Fruit fly (Drosophila melanogaster): Measurements from ENCODE around the gene REPTOR-BP.

Gene REPTOR-BP

dm6 chr2L:10305538-10306147, 41.7 kb downstream of the REPTOR-BP start:
- TF ChIP-seq CG7368 (GFP tag; optimal IDR thresholded peaks at IDR 0.05) (no peak), Eip78C (GFP tag) (peak; percentile 39)

DNA sequence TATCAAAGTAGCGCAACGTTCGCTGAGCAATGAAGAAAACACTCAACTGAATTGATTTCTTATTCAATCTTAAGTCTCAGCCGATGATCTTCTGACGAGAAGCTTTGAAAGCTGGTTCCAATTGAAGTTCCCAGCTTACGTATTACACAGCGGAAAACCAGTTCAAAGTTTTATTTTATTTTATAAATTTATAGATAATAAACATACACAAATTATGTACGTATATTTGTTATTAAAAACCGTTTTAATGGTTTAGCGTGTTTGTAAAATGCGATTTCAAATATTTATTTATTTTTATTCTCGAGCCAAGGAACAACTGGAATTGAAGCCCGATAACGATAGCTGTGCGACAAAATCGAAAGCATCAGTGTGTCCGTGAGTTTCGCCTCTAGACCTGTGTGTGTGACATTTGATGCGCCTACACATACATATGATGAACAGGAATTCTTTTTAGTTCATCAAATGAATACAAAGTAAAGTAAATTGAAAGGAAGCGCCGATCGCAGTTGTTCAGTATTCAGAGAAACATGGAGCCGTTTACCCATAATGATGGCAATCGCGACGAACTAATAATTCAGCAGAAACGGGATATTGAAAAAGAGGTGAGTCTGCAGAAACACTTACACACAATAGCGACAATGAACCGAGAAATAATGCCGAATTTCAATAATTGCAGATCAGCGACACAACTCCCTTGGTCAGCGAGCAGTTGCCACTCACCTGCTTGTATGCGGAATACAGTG, 42.8 kb downstream of the REPTOR-BP start, which contains the start of the genes CG5390 and CG4968:
TSS of gene CG5390 (minus strand) at position 77 of the 743 bp plus-strand sequence.
TSS of gene CG4968 (plus strand) at position 405 of the 743 bp plus-strand sequence.
- peak; percentile 65 for TF ChIP-seq CG6808 (GFP tag; optimal IDR thresholded peaks at IDR 0.05)
- TF ChIP-seq CG6792 (GFP tag; optimal IDR thresholded peaks at IDR 0.05): peak; percentile 74
- no peak; the same call in 1 of the 2 replicates for TF ChIP-seq CG11294 (GFP tag; IDR thresholded peaks at IDR 0.05)
- TF ChIP-seq eg (GFP tag; IDR thresholded peaks at IDR 0.05): no peak; the same call in 2 of the 3 replicates
- TF ChIP-seq CG8632 (GFP tag; optimal IDR thresholded peaks at IDR 0.05): no peak
- peak; percentile 77 for TF ChIP-seq esn (GFP tag; optimal IDR thresholded peaks at IDR 0.05)
- TF ChIP-seq spab (GFP tag; optimal IDR thresholded peaks at IDR 0.05): no peak
- peak; percentile 51 for TF ChIP-seq CG31627 (GFP tag; optimal IDR thresholded peaks at IDR 0.05)
- TF ChIP-seq Smox (GFP tag; optimal IDR thresholded peaks at IDR 0.05): no peak
- TF ChIP-seq topi (GFP tag; optimal IDR thresholded peaks at IDR 0.05): peak; percentile 66
- TF ChIP-seq cyc (GFP tag; optimal IDR thresholded peaks at IDR 0.05): peak; percentile 55
- peak; percentile 70 for TF ChIP-seq CG34406 (GFP tag; optimal IDR thresholded peaks at IDR 0.05)
- TF ChIP-seq Sox102F (GFP tag; optimal IDR thresholded peaks at IDR 0.05): peak; percentile 75
- peak; percentile 7 to 53 for TF ChIP-seq salr (GFP tag; optimal IDR thresholded peaks at IDR 0.05)
- peak; percentile 78 for TF ChIP-seq achi (GFP tag; optimal IDR thresholded peaks at IDR 0.05)
- TF ChIP-seq Gug (GFP tag; IDR thresholded peaks at IDR 0.05): peak; percentile 63
- peak; percentile 90 for TF ChIP-seq Eip78C (GFP tag)
- no peak for TF ChIP-seq CG16779 (tag; optimal IDR thresholded peaks at IDR 0.05)
- TF ChIP-seq fd85E (GFP tag; optimal IDR thresholded peaks at IDR 0.05): no peak
- peak; percentile 56 for TF ChIP-seq Blimp-1 (GFP tag; optimal IDR thresholded peaks at IDR 0.05)
- TF ChIP-seq Eip93F (GFP tag; optimal IDR thresholded peaks at IDR 0.05): peak; percentile 89
- TF ChIP-seq Eip75B (GFP tag; optimal IDR thresholded peaks at IDR 0.05): peak; percentile 58
- no peak for TF ChIP-seq CG7368 (GFP tag; optimal IDR thresholded peaks at IDR 0.05)
- TF ChIP-seq CG3919 (GFP tag; optimal IDR thresholded peaks at IDR 0.05): no peak
- TF ChIP-seq CG8319 (GFP tag; optimal IDR thresholded peaks at IDR 0.05): no peak
- TF ChIP-seq OdsH (GFP tag; optimal IDR thresholded peaks at IDR 0.05): peak; percentile 77
- peak; percentile 79; the same call in 2 of the 3 replicates for TF ChIP-seq CG6163 (GFP tag; IDR thresholded peaks at IDR 0.05)
- TF ChIP-seq Ets21C (GFP tag; optimal IDR thresholded peaks at IDR 0.05): peak; percentile 22
- peak; percentile 36 for TF ChIP-seq CG11762 (GFP tag; optimal IDR thresholded peaks at IDR 0.05; ENCODE audit: insufficient read depth)
- no peak for TF ChIP-seq svp (GFP tag)
- TF ChIP-seq CG10669 (GFP tag; optimal IDR thresholded peaks at IDR 0.05): no peak
- no peak for TF ChIP-seq fd59A (GFP tag; optimal IDR thresholded peaks at IDR 0.05)
- TF ChIP-seq pdm3 (GFP tag; optimal IDR thresholded peaks at IDR 0.05): no peak
- TF ChIP-seq acj6 (GFP tag; optimal IDR thresholded peaks at IDR 0.05): peak; percentile 74
- TF ChIP-seq dac (GFP tag; optimal IDR thresholded peaks at IDR 0.05): peak; percentile 59
- no peak for TF ChIP-seq net (GFP tag; optimal IDR thresholded peaks at IDR 0.05)
- TF ChIP-seq vri (GFP tag; optimal IDR thresholded peaks at IDR 0.05): peak; percentile 70
- TF ChIP-seq Hr38 (GFP tag; optimal IDR thresholded peaks at IDR 0.05): no peak
- TF ChIP-seq CG3032 (tag; optimal IDR thresholded peaks at IDR 0.05): peak; percentile 74
- peak in 1 of 2 experiments; percentile 77 for TF ChIP-seq ss (GFP tag; optimal IDR thresholded peaks at IDR 0.05)
- peak; percentile 94 for TF ChIP-seq dsx (GFP tag; optimal IDR thresholded peaks at IDR 0.05; ENCODE audit: poor library complexity, severe bottlenecking)
- peak; percentile 74; the same call in 2 of the 3 replicates for TF ChIP-seq CG8119 (GFP tag; IDR thresholded peaks at IDR 0.05)
- peak; percentile 87 for TF ChIP-seq CG15336 (GFP tag; IDR thresholded peaks at IDR 0.05)
- peak; percentile 16 for TF ChIP-seq Sox15 (GFP tag; optimal IDR thresholded peaks at IDR 0.05)
- peak; percentile 59 for TF ChIP-seq Lpt (GFP tag; optimal IDR thresholded peaks at IDR 0.05)
- peak; percentile 26 for TF ChIP-seq CG9139 (GFP tag; optimal IDR thresholded peaks at IDR 0.05)
- TF ChIP-seq lz (GFP tag; optimal IDR thresholded peaks at IDR 0.05): peak; percentile 61
